Worm (Caenorhabditis elegans): ENCODE results near the gene T13H5.8.

DNA sequence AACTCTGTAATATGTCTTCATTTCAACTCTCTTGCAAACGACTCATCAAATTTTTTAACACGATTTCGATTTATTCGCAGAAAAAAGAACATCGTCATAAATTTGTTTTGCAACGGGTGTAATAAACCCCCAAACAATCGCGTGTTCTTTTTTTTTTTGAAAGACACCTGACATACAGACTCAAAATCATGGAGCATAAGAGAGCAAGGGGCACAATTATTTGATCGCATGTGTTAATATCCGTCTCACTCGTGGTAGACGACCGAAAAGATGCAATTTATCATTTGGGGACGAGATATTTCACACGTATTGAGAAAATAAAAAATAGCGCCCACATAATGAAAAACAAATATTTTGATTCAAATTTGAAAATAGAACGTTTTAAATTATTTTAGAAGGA is 22.1 kb upstream of the T13H5.8 start:
- TF ChIP-seq him-1 (tag; optimal IDR thresholded peaks at IDR 0.05) (no peak), dao-5 (tag; optimal IDR thresholded peaks at IDR 0.05) (no peak)

Measured in whole organism, L4/young adult.